Fruit fly (Drosophila melanogaster): ENCODE results near the gene Or1a.

Gene Or1a

dm6 chrX:338123-338527 lies 23.2 kb downstream of the Or1a start (continued):
- TF ChIP-seq CG9437 (GFP tag; optimal IDR thresholded peaks at IDR 0.05), result peak; percentile 85
- TF ChIP-seq C15 (GFP tag; IDR thresholded peaks at IDR 0.05), result no peak
- no peak for TF ChIP-seq Stat92E (GFP tag; optimal IDR thresholded peaks at IDR 0.05)
- no peak for TF ChIP-seq CG7271 (tag; optimal IDR thresholded peaks at IDR 0.05)
- TF ChIP-seq Doc3 (GFP tag; IDR thresholded peaks at IDR 0.05; ENCODE audit: partially characterized antibody), result no peak
- TF ChIP-seq bowl (GFP tag; IDR thresholded peaks at IDR 0.05), result no peak
- no peak for TF ChIP-seq Gug (GFP tag; IDR thresholded peaks at IDR 0.05)
- no peak for TF ChIP-seq CG13287 (GFP tag; IDR thresholded peaks at IDR 0.05; ENCODE audit: partially characterized antibody)
- TF ChIP-seq crol (GFP tag; IDR thresholded peaks at IDR 0.05), result no peak
- TF ChIP-seq vnd (GFP tag; IDR thresholded peaks at IDR 0.05; ENCODE audit: partially characterized antibody), result no peak
- TF ChIP-seq knrl (GFP tag; IDR thresholded peaks at IDR 0.05; ENCODE audit: partially characterized antibody), result no peak
- no peak for TF ChIP-seq Atf-2 (GFP tag; optimal IDR thresholded peaks at IDR 0.05)
- no peak for TF ChIP-seq Sry-β (GFP tag; optimal IDR thresholded peaks at IDR 0.05)
- no peak for TF ChIP-seq usp (GFP tag; optimal IDR thresholded peaks at IDR 0.05)
- TF ChIP-seq Ets65A (GFP tag), result no peak
- no peak for TF ChIP-seq slp2 (GFP tag; optimal IDR thresholded peaks at IDR 0.05)
- no peak for TF ChIP-seq GATAe (GFP tag; conservative IDR thresholded peaks at IDR 0.05)
- TF ChIP-seq NFAT (GFP tag; IDR thresholded peaks at IDR 0.05), result no peak; the same call in 1 of the 2 replicates
- TF ChIP-seq ems (GFP tag; optimal IDR thresholded peaks at IDR 0.05), result no peak
- TF ChIP-seq rib (GFP tag; IDR thresholded peaks at IDR 0.05), result no peak
- no peak for TF ChIP-seq Bteb2 (GFP tag; optimal IDR thresholded peaks at IDR 0.05)
- no peak for TF ChIP-seq ro (GFP tag; IDR thresholded peaks at IDR 0.05)
- TF ChIP-seq CG7786 (GFP tag; optimal IDR thresholded peaks at IDR 0.05), result no peak
- TF ChIP-seq sqz (GFP tag; optimal IDR thresholded peaks at IDR 0.05), result peak; percentile 47
- no peak for TF ChIP-seq disco-r (GFP tag; optimal IDR thresholded peaks at IDR 0.05)
- no peak for TF ChIP-seq CG12071 (GFP tag; optimal IDR thresholded peaks at IDR 0.05)
- no peak for TF ChIP-seq crp (GFP tag; optimal IDR thresholded peaks at IDR 0.05)
- TF ChIP-seq CG7372 (GFP tag; IDR thresholded peaks at IDR 0.05), result peak; percentile 55; the same call in 1 of the 2 replicates
- peak; percentile 59; the same call in 1 of the 2 replicates for TF ChIP-seq ap (GFP tag; IDR thresholded peaks at IDR 0.05)
- no peak for TF ChIP-seq CG10431 (GFP tag; optimal IDR thresholded peaks at IDR 0.05)
- peak; percentile 52 for TF ChIP-seq Six4 (GFP tag; optimal IDR thresholded peaks at IDR 0.05)
- TF ChIP-seq dmrt99B (tag; optimal IDR thresholded peaks at IDR 0.05), result peak; percentile 90
- no peak for TF ChIP-seq CG31388 (GFP tag; optimal IDR thresholded peaks at IDR 0.05)
- TF ChIP-seq ATbp (GFP tag; optimal IDR thresholded peaks at IDR 0.05), result peak; percentile 58
- no peak for TF ChIP-seq Tbp (GFP tag; optimal IDR thresholded peaks at IDR 0.05)

DNA sequence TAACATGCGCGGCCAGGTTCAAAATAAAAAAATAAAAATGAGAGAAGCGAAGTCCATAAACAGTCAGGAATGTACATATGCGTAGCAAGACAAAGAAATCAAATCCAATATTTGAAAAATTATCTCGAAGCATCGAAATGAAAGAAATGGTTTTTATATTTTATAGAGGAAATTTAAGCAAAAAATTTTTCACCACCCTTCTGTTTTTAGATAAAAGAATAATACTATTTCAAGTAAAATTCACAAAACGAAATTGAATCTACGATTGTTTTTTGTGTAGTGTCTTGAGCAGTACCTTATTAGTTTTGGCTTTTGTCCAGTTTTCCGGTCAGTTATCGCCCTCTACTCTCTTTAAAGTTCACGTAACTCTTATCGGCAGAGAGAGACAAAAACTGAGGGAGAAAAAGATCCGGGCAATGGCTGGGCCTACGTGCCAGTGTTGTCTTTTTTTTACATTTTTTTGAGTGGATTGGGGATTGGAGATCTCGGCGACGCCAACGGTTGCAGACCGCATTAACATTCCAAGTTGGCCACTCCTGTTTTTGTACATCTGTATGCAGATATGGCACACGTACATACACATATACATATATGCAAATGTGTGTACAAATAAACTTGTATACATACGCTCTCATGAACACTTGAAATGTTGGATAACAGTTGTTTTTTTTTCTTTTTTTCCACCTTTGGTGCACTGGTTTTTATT lies 25.1 kb downstream of the Or1a start:
- TF ChIP-seq CG11398 (GFP tag; optimal IDR thresholded peaks at IDR 0.05) (no peak), CG15269 (tag; optimal IDR thresholded peaks at IDR 0.05) (peak; percentile 18), CG4404 (GFP tag; IDR thresholded peaks at IDR 0.05) (no peak), CG7963 (GFP tag; IDR thresholded peaks at IDR 0.05; ENCODE audit: partially characterized antibody) (no peak), cg (GFP tag; optimal IDR thresholded peaks at IDR 0.05) (peak; percentile 45), Ptx1 (GFP tag; IDR thresholded peaks at IDR 0.05) (0 out of 2 replicates have a peak, but pooled peaks have one; percentile 15), sd (tag; optimal IDR thresholded peaks at IDR 0.05) (peak; percentile 83), gsb-n (tag; optimal IDR thresholded peaks at IDR 0.05) (peak; percentile 5), Oli (tag; optimal IDR thresholded peaks at IDR 0.05) (peak; percentile 9), CG17359 (tag; optimal IDR thresholded peaks at IDR 0.05) (peak; percentile 20), CG17829 (tag; optimal IDR thresholded peaks at IDR 0.05) (peak; percentile 4), HLH3B (GFP tag; IDR thresholded peaks at IDR 0.05) (0 out of 2 replicates have a peak, but pooled peaks have one; percentile 11), shn (GFP tag; optimal IDR thresholded peaks at IDR 0.05) (no peak), Pdp1 (GFP tag; optimal IDR thresholded peaks at IDR 0.05) (peak in 1 of 2 experiments; percentile 21), otp (GFP tag; IDR thresholded peaks at IDR 0.05) (no peak), CG2712 (tag; optimal IDR thresholded peaks at IDR 0.05) (peak; percentile 37), dmrt99B (tag; optimal IDR thresholded peaks at IDR 0.05) (peak; percentile 50)
